Fruit fly (Drosophila melanogaster) S2 (cell line): ENCODE results near the gene CG14995.

ENCODE experiments used
- CG8478 ChIP-seq: fragments of >200 bp; optimal IDR thresholded peaks from 2 replicates; lab custom pipeline; 2018
- CTCF ChIP-seq, 2 experiments: fragments of >200 bp; optimal IDR thresholded peaks; 2 replicates each; lab custom pipeline; 2018

CG14995 gene

dm6 chr3L:4070996-4071379 is 32.1 kb downstream of the CG14995 start:
- TF ChIP-seq CTCF (optimal IDR thresholded peaks at IDR 0.05; lab: Kevin White, UChicago), result no peak
- no peak for TF ChIP-seq CG8478 (lab: Kevin White, UChicago)

dm6 chr3L:4070221-4070995 is 32.6 kb downstream of the CG14995 start:
- TF ChIP-seq CG8478 (lab: Kevin White, UChicago) (no peak), CTCF (optimal IDR thresholded peaks at IDR 0.05; lab: Kevin White, UChicago) (no peak)

DNA sequence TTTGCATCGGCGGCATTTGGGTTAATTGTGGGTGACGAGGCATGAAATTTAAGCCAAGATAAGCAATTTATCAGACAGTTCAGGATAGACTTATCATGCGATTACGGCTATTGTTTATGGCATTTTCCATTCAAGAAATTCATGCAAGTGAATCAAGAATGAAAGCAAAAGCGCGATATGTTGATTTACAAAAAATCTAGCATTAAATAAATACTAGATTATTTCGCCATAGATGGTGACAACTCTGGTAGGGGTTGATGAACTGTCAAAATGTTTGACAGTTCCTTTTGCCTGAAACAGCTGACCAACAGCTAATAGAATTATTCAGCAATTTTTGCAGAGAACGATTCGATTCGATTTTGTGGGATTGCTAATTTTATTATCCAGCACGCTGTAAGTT is 34.0 kb downstream of the CG14995 start, which contains the start of gene CG32259:
CG32259 (plus strand) TSS at position 301 of the 400 bp plus-strand sequence.
- TF ChIP-seq CTCF (optimal IDR thresholded peaks at IDR 0.05; lab: Kevin White, UChicago), result no peak
- TF ChIP-seq CG8478 (lab: Kevin White, UChicago), result no peak

- TF ChIP-seq CG8478 (lab: Kevin White, UChicago), result no peak
- no peak for TF ChIP-seq CTCF (optimal IDR thresholded peaks at IDR 0.05; lab: Kevin White, UChicago)
Observed at dm6 chr3L:4068368-4068767, 34.7 kb downstream of the CG14995 start.

DNA sequence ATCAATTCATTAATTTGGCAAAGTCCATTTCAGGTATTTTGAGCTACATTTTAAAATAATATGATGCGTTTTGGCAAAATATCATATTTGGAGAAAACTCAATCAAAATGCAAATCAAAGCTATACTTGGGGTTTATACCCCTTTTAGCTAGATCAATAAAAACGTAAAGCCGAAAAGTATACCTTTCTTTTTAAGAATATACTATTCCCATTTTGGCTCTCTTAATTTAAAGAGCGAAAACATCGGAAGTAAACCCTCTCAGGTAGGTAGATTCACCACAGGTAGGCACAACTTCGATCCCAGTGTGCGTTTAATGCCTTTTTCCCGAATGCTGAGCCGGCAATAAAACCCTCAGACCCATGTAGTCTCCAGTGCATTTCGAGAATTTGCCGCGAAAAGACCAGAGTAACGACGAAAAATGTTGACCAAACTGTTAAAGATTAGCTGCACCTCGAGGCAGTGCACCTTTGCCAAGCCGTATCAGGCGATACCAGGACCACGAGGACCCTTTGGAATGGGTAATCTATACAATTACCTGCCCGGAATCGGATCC is 41.1 kb downstream of the CG14995 start, which contains the start of gene dib:
dib (plus strand) TSS at position 372 of the 554 bp plus-strand sequence.
- TF ChIP-seq CTCF (optimal IDR thresholded peaks at IDR 0.05; lab: Kevin White, UChicago) (no peak), CG8478 (lab: Kevin White, UChicago) (no peak)

DNA sequence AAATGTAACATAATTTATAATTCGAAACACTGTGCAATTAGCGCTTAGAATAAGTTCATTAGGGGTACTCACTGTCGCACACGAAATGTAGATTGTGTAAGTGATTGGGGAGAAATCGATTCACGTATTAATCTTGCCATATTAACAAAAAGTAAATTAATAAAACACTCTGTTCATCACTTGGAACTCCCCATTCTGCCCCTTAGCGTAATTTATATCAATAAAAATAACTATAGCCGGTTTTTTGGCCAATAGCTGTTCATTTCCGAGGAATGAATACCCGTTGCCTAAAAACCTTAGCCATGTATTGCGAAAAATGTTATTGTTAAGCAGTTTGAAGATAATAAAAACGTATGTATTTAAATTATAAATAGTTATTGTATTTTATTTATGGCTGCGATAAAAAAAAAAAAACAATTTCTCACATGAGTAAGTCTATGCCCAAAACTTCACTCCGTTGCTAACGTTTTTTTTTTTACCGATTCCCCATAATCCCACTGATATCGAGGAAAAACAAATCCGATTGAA is 43.7 kb downstream of the CG14995 start, which contains the start of gene Ugt305A1:
Ugt305A1 (plus strand) TSS at position 478 of the 528 bp plus-strand sequence.
- TF ChIP-seq CG8478 (lab: Kevin White, UChicago) (no peak), CTCF (optimal IDR thresholded peaks at IDR 0.05; lab: Kevin White, UChicago) (no peak)

dm6 chr3L:4056812-4057211 is 46.2 kb downstream of the CG14995 start:
- TF ChIP-seq CTCF (optimal IDR thresholded peaks at IDR 0.05; lab: Kevin White, UChicago), result no peak
- no peak for TF ChIP-seq CG8478 (lab: Kevin White, UChicago)

dm6 chr3L:4055438-4055962 is 47.6 kb downstream of the CG14995 start:
- TF ChIP-seq CTCF (optimal IDR thresholded peaks at IDR 0.05; lab: Kevin White, UChicago) (no peak), CG8478 (lab: Kevin White, UChicago) (no peak)

- TF ChIP-seq CTCF (optimal IDR thresholded peaks at IDR 0.05; lab: Kevin White, UChicago), result no peak
- TF ChIP-seq CG8478 (lab: Kevin White, UChicago), result no peak
Observed at dm6 chr3L:4049082-4049481, 54.0 kb downstream of the CG14995 start.

dm6 chr3L:4047635-4048034 is 55.4 kb downstream of the CG14995 start, which contains the start of gene Dpy-30L2:
Dpy-30L2 (minus strand) TSS chr3L:4047735.
- TF ChIP-seq CG8478 (lab: Kevin White, UChicago) (no peak), CTCF (optimal IDR thresholded peaks at IDR 0.05; lab: Kevin White, UChicago) (no peak)

dm6 chr3L:4046289-4046688 is 56.8 kb downstream of the CG14995 start, which contains the start of gene CG1136:
CG1136 (plus strand) TSS chr3L:4046596.
- no peak for TF ChIP-seq CTCF (optimal IDR thresholded peaks at IDR 0.05; lab: Kevin White, UChicago)
- no peak for TF ChIP-seq CG8478 (lab: Kevin White, UChicago)

- TF ChIP-seq CTCF (optimal IDR thresholded peaks at IDR 0.05; lab: Kevin White, UChicago) (no peak), CG8478 (lab: Kevin White, UChicago) (no peak)
Observed at dm6 chr3L:4044497-4044896, 58.6 kb downstream of the CG14995 start.
